Worm (Caenorhabditis elegans) whole organism, L3 larva: ENCODE data around the gene R09E10.13.

ENCODE experiments used
- R02D3.7 ChIP-seq: fragments of 150-350 bp; optimal IDR thresholded peaks from 2 replicates; lab custom pipeline; 2014; ENCODE audit warnings: missing biosample characterization, missing genetic modification characterization
- aly-2 ChIP-seq: fragments of 150-350 bp; optimal IDR thresholded peaks from 2 replicates; lab custom pipeline; 2014; ENCODE audit warnings: missing biosample characterization, missing genetic modification characterization
- egl-27 ChIP-seq: sonication (generic microtip); optimal IDR thresholded peaks from 4 replicates; lab custom pipeline; 2017; ENCODE audit warnings: missing biosample characterization, missing genetic modification reagents, missing genetic modification characterization
- elt-2 ChIP-seq: sonication (generic microtip); optimal IDR thresholded peaks from 2 replicates; lab custom pipeline; 2016; ENCODE audit warnings: missing genetic modification reagents, mild to moderate bottlenecking, missing genetic modification characterization, missing compliant biosample characterization

DNA sequence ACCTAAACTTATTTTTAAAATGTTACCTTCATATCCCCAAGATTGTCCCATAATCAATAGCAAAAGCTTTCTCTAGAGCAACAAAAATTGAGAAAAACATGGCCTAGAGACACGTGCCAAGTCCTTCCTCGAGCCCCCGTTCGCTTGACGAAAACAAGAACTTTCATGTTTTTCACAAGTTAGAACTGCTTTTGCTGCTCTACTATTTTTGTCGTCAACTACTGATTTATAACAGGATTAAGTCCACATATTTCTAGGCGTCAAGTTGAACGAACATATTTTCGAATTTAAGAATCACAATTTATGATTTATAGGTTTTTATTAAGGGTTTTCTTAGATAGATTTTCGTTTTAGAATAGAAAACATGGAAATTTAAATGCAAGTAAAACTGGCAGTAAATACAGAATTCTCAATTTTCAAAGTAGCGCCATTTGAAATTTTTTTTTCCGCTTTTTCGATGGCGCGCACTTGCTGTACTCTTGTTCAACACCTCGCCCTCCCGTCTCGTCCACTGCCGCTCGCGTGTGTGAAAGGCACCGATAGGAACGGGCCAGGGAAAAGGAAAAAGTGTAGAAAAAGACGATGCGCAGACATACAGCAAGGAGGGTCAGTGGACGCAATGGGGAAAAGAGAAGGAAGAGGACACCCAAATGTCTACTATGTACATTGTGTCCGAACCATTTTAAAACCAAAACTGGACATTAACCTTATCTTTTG, 10.6 kb downstream of the R09E10.13 start, which contains the start of gene rad-51:
- TF ChIP-seq R02D3.7 (tag; lab: Kevin White, UChicago) (no peak), elt-2 (tag; lab: Kevin White, UChicago) (peak; percentile 54), aly-2 (tag; lab: Kevin White, UChicago) (no peak), egl-27 (tag; lab: Kevin White, UChicago) (peak; percentile 9)
